Worm (Caenorhabditis elegans): Measurements from ENCODE around the gene mut-14.

DNA sequence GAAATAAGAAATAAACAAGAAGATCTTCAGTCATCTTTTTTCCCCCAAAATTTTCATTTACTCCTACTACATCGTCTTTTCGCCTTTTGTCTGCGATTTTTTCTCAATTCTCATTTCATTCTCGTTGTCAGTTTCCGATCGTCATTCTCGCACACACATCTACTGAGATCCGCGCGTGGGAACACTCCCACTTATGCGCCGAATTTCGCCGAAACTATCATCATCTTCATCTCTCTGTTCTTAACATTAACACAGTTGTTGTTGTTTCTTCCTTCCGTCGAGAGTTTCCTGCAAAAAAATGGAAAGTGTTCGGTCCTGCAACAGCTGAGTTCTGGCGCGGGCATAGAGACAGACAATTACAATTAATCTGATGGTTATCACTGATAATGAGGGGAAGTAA is 37.1 kb upstream of the mut-14 start:
- no peak for TF ChIP-seq flt-1 (GFP tag; IDR thresholded peaks at IDR 0.05)
- no peak for TF ChIP-seq pes-1 (GFP tag; IDR thresholded peaks at IDR 0.05)
- no peak for TF ChIP-seq hmg-4 (GFP tag; optimal IDR thresholded peaks at IDR 0.05)
- no peak for TF ChIP-seq ama-1 (optimal IDR thresholded peaks at IDR 0.05)
- TF ChIP-seq scrt-1 (GFP tag; IDR thresholded peaks at IDR 0.05), result no peak
- no peak for TF ChIP-seq F13C5.2 (tag; optimal IDR thresholded peaks at IDR 0.05)
- TF ChIP-seq sea-1 (GFP tag; conservative IDR thresholded peaks at IDR 0.05), result no peak
- TF ChIP-seq hnd-1 (tag; optimal IDR thresholded peaks at IDR 0.05), result no peak
- no peak for TF ChIP-seq tra-4 (tag; optimal IDR thresholded peaks at IDR 0.05)
- no peak for TF ChIP-seq ceh-36 (tag; optimal IDR thresholded peaks at IDR 0.05)
- TF ChIP-seq aly-1 (tag; optimal IDR thresholded peaks at IDR 0.05), result no peak
- no peak for TF ChIP-seq ets-7 (tag; optimal IDR thresholded peaks at IDR 0.05)
- no peak for TF ChIP-seq ceh-13 (GFP tag; optimal IDR thresholded peaks at IDR 0.05)
- no peak for TF ChIP-seq hmbx-1 (tag; optimal IDR thresholded peaks at IDR 0.05)
